Worm (Caenorhabditis elegans): ENCODE measurements around the gene dnj-24.

- TF ChIP-seq him-1 (tag; optimal IDR thresholded peaks at IDR 0.05) (no peak), W03F9.2 (tag; optimal IDR thresholded peaks at IDR 0.05) (peak; percentile 16)
Observed at ce11 chrIII:5442711-5443253, 18.9 kb upstream of the dnj-24 start, which contains the start of the genes T24G10.2 and disl-2.
